Worm (Caenorhabditis elegans) whole organism, mixed stage, embryonic: ENCODE results near the gene ucr-1.

Experiments used
- M03D4.4 ChIP-seq: sonication (generic microtip); optimal IDR thresholded peaks from 2 replicates; lab custom pipeline; 2017; ENCODE audit warnings: mild to moderate bottlenecking, missing genetic modification characterization, missing compliant biosample characterization
- bed-3 ChIP-seq: fragments of 200-800 bp; sonication (Bioruptor generic); optimal IDR thresholded peaks from 3 replicates; lab custom pipeline; 2018; ENCODE audit warnings: mild to moderate bottlenecking, missing genetic modification characterization, moderate library complexity, missing compliant biosample characterization
- blmp-1 ChIP-seq: fragments of 150-350 bp; optimal IDR thresholded peaks from 2 replicates; lab custom pipeline; 2014; ENCODE audit warnings: missing biosample characterization, missing genetic modification characterization
- lin-13 ChIP-seq: fragments of 150-350 bp; optimal IDR thresholded peaks from 2 replicates; lab custom pipeline; 2014; ENCODE audit warnings: missing biosample characterization, missing genetic modification characterization
- lin-32 ChIP-seq: fragments of 200-800 bp; sonication (Bioruptor generic); optimal IDR thresholded peaks from 2 replicates; lab custom pipeline; 2018; ENCODE audit warnings: mild to moderate bottlenecking, missing genetic modification characterization, missing compliant biosample characterization
- mls-2 ChIP-seq: sonication (generic microtip); optimal IDR thresholded peaks from 2 replicates; lab custom pipeline; 2016; ENCODE audit warnings: mild to moderate bottlenecking, missing genetic modification characterization, moderate library complexity, missing compliant biosample characterization
- nhr-237 ChIP-seq: fragments of 150-350 bp; optimal IDR thresholded peaks from 2 replicates; lab custom pipeline; 2014; ENCODE audit warnings: missing biosample characterization, missing genetic modification characterization
- nhr-76 ChIP-seq: sonication (generic microtip); optimal IDR thresholded peaks from 2 replicates; lab custom pipeline; 2017; ENCODE audit warnings: missing biosample characterization, missing genetic modification characterization
- pha-4 ChIP-seq: fragments of 150-350 bp; optimal IDR thresholded peaks from 2 replicates; lab custom pipeline; 2018; ENCODE audit warnings: missing biosample characterization, missing genetic modification reagents, missing genetic modification characterization
- sem-2 ChIP-seq: fragments of 200-800 bp; sonication (Bioruptor generic); optimal IDR thresholded peaks from 2 replicates; lab custom pipeline; 2018; ENCODE audit warnings: mild to moderate bottlenecking, missing genetic modification characterization, missing compliant biosample characterization
- snpc-4 ChIP-seq: fragments of 150-350 bp; optimal IDR thresholded peaks from 2 replicates; lab custom pipeline; 2014; ENCODE audit warnings: missing biosample characterization, missing genetic modification characterization
- tbx-8 ChIP-seq: fragments of 200-800 bp; sonication (Bioruptor generic); optimal IDR thresholded peaks from 2 replicates; lab custom pipeline; 2018; ENCODE audit warnings: mild to moderate bottlenecking, missing genetic modification characterization, moderate library complexity, missing compliant biosample characterization
- unc-62 ChIP-seq: fragments of 150-350 bp; optimal IDR thresholded peaks from 2 replicates; lab custom pipeline; 2014; ENCODE audit warnings: missing biosample characterization, missing genetic modification reagents, missing genetic modification characterization
- ztf-11 ChIP-seq: fragments of 150-350 bp; optimal IDR thresholded peaks from 2 replicates; lab custom pipeline; 2014; ENCODE audit warnings: missing biosample characterization, missing genetic modification characterization

DNA sequence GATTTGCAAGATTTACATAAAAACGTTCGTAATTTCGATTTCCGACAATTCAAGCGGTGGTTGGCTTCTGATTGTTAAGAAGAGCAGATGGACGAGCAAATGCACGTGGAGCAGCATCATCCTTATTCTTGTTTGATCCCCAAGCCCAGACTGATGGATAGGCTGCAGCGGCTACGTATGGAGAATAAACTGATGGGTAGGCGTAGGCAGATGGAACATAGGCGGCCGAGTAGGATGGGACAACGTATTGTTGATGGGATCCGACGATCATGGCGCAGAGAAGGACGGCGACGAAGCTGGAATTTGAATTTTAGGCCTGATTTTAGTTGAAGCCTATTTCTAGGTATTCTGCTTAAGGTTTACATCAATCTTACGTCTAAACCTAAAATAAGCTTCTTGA, 23.7 kb upstream of the ucr-1 start:
- TF ChIP-seq blmp-1 (tag; lab: Kevin White, UChicago) (no peak), bed-3 (no peak), lin-32 (GFP tag; lab: Kevin White, UChicago) (no peak), pha-4 (tag; lab: Kevin White, UChicago) (no peak), unc-62 (GFP tag; lab: Kevin White, UChicago) (no peak), snpc-4 (no peak), lin-13 (tag; lab: Kevin White, UChicago) (no peak), nhr-237 (no peak), mls-2 (tag; lab: Kevin White, UChicago) (no peak), sem-2 (no peak), ztf-11 (no peak), M03D4.4 (tag; lab: Kevin White, UChicago) (no peak), tbx-8 (GFP tag; lab: Kevin White, UChicago) (no peak), nhr-76 (tag; lab: Kevin White, UChicago) (no peak)
